Worm (Caenorhabditis elegans) whole organism, mixed stage, embryonic: ENCODE results near the gene T07G12.4.

Source experiments
- M03D4.4 ChIP-seq: sonication (generic microtip); optimal IDR thresholded peaks from 2 replicates; lab custom pipeline; 2017; ENCODE audit warnings: mild to moderate bottlenecking, missing genetic modification characterization, missing compliant biosample characterization
- bed-3 ChIP-seq: fragments of 200-800 bp; sonication (Bioruptor generic); optimal IDR thresholded peaks from 3 replicates; lab custom pipeline; 2018; ENCODE audit warnings: mild to moderate bottlenecking, missing genetic modification characterization, moderate library complexity, missing compliant biosample characterization
- blmp-1 ChIP-seq: fragments of 150-350 bp; optimal IDR thresholded peaks from 2 replicates; lab custom pipeline; 2014; ENCODE audit warnings: missing biosample characterization, missing genetic modification characterization
- ceh-39 ChIP-seq: fragments of 150-350 bp; optimal IDR thresholded peaks from 2 replicates; lab custom pipeline; 2014; ENCODE audit warnings: missing biosample characterization, missing genetic modification characterization
- ceh-43 ChIP-seq: fragments of 200-800 bp; sonication (Bioruptor generic); optimal IDR thresholded peaks from 2 replicates; lab custom pipeline; 2018; ENCODE audit warnings: mild to moderate bottlenecking, missing genetic modification characterization, moderate library complexity, missing compliant biosample characterization
- ceh-83 ChIP-seq: fragments of 200-800 bp; sonication (Bioruptor generic); optimal IDR thresholded peaks from 2 replicates; lab custom pipeline; 2018; ENCODE audit warnings: mild to moderate bottlenecking, missing genetic modification characterization, missing compliant biosample characterization
- ces-1 ChIP-seq: fragments of 150-350 bp; optimal IDR thresholded peaks from 2 replicates; lab custom pipeline; 2014; ENCODE audit warnings: missing biosample characterization, missing genetic modification reagents, missing genetic modification characterization
- cnd-1 ChIP-seq: fragments of 200-800 bp; sonication (Bioruptor generic); optimal IDR thresholded peaks from 2 replicates; lab custom pipeline; 2018; ENCODE audit warnings: mild to moderate bottlenecking, missing genetic modification characterization, missing compliant biosample characterization
- elt-1 ChIP-seq: sonication (generic microtip); optimal IDR thresholded peaks from 2 replicates; lab custom pipeline; 2017; ENCODE audit warnings: missing genetic modification characterization, mild to moderate bottlenecking, missing compliant biosample characterization, antibody characterized with exemption, moderate library complexity, borderline replicate concordance; ENCODE audit not compliant: insufficient read depth
- elt-3 ChIP-seq: fragments of 150-350 bp; optimal IDR thresholded peaks from 2 replicates; lab custom pipeline; 2014; ENCODE audit warnings: missing biosample characterization, missing genetic modification characterization
- flh-1 ChIP-seq: fragments of 200-800 bp; sonication (Bioruptor generic); optimal IDR thresholded peaks from 2 replicates; lab custom pipeline; 2018; ENCODE audit warnings: mild to moderate bottlenecking, missing genetic modification characterization, moderate library complexity, missing compliant biosample characterization
- ham-2 ChIP-seq: fragments of 200-800 bp; sonication (Bioruptor generic); optimal IDR thresholded peaks from 2 replicates; lab custom pipeline; 2018; ENCODE audit warnings: mild to moderate bottlenecking, missing genetic modification characterization, missing compliant biosample characterization
- hlh-1 ChIP-seq: fragments of 150-350 bp; optimal IDR thresholded peaks from 2 replicates; lab custom pipeline; 2014; ENCODE audit warnings: missing biosample characterization, missing genetic modification reagents, missing genetic modification characterization
- lin-13 ChIP-seq: fragments of 150-350 bp; optimal IDR thresholded peaks from 2 replicates; lab custom pipeline; 2014; ENCODE audit warnings: missing biosample characterization, missing genetic modification characterization
- lin-32 ChIP-seq: fragments of 200-800 bp; sonication (Bioruptor generic); optimal IDR thresholded peaks from 2 replicates; lab custom pipeline; 2018; ENCODE audit warnings: mild to moderate bottlenecking, missing genetic modification characterization, missing compliant biosample characterization
- lsy-2 ChIP-seq: fragments of 150-350 bp; optimal IDR thresholded peaks from 2 replicates; lab custom pipeline; 2014; ENCODE audit warnings: missing biosample characterization, missing genetic modification characterization
- mab-5 ChIP-seq: fragments of 150-350 bp; optimal IDR thresholded peaks from 2 replicates; lab custom pipeline; 2014; ENCODE audit warnings: missing biosample characterization, missing genetic modification characterization
- mep-1 ChIP-seq: fragments of 150-350 bp; optimal IDR thresholded peaks from 2 replicates; lab custom pipeline; 2017; ENCODE audit warnings: missing biosample characterization, missing genetic modification reagents, missing genetic modification characterization, inconsistent platforms
- mls-2 ChIP-seq: sonication (generic microtip); optimal IDR thresholded peaks from 2 replicates; lab custom pipeline; 2016; ENCODE audit warnings: mild to moderate bottlenecking, missing genetic modification characterization, moderate library complexity, missing compliant biosample characterization
- nhr-12 ChIP-seq: fragments of 150-350 bp; optimal IDR thresholded peaks from 2 replicates; lab custom pipeline; 2014; ENCODE audit warnings: missing biosample characterization, missing genetic modification characterization
- nhr-2 ChIP-seq: fragments of 150-350 bp; optimal IDR thresholded peaks from 2 replicates; lab custom pipeline; 2014; ENCODE audit warnings: missing biosample characterization, missing genetic modification characterization
- nhr-237 ChIP-seq: fragments of 150-350 bp; optimal IDR thresholded peaks from 2 replicates; lab custom pipeline; 2014; ENCODE audit warnings: missing biosample characterization, missing genetic modification characterization
- nhr-28 ChIP-seq: fragments of 150-350 bp; optimal IDR thresholded peaks from 2 replicates; lab custom pipeline; 2014; ENCODE audit warnings: missing biosample characterization, missing genetic modification characterization
- nhr-76 ChIP-seq: sonication (generic microtip); optimal IDR thresholded peaks from 2 replicates; lab custom pipeline; 2017; ENCODE audit warnings: missing biosample characterization, missing genetic modification characterization
- pha-4 ChIP-seq: fragments of 150-350 bp; optimal IDR thresholded peaks from 2 replicates; lab custom pipeline; 2018; ENCODE audit warnings: missing biosample characterization, missing genetic modification reagents, missing genetic modification characterization
- sem-2 ChIP-seq: fragments of 200-800 bp; sonication (Bioruptor generic); optimal IDR thresholded peaks from 2 replicates; lab custom pipeline; 2018; ENCODE audit warnings: mild to moderate bottlenecking, missing genetic modification characterization, missing compliant biosample characterization
- snpc-4 ChIP-seq: fragments of 150-350 bp; optimal IDR thresholded peaks from 2 replicates; lab custom pipeline; 2014; ENCODE audit warnings: missing biosample characterization, missing genetic modification characterization
- tbx-8 ChIP-seq: fragments of 200-800 bp; sonication (Bioruptor generic); optimal IDR thresholded peaks from 2 replicates; lab custom pipeline; 2018; ENCODE audit warnings: mild to moderate bottlenecking, missing genetic modification characterization, moderate library complexity, missing compliant biosample characterization
- unc-120 ChIP-seq: sonication (generic microtip); optimal IDR thresholded peaks from 2 replicates; lab custom pipeline; 2017; ENCODE audit warnings: missing genetic modification characterization, missing compliant biosample characterization; ENCODE audit not compliant: poor library complexity, severe bottlenecking
- unc-39 ChIP-seq: fragments of 150-350 bp; optimal IDR thresholded peaks from 2 replicates; lab custom pipeline; 2014; ENCODE audit warnings: missing biosample characterization, missing genetic modification characterization
- unc-62 ChIP-seq: fragments of 150-350 bp; optimal IDR thresholded peaks from 2 replicates; lab custom pipeline; 2014; ENCODE audit warnings: missing biosample characterization, missing genetic modification reagents, missing genetic modification characterization
- zip-8 ChIP-seq: fragments of 150-350 bp; optimal IDR thresholded peaks from 2 replicates; lab custom pipeline; 2014; ENCODE audit warnings: missing biosample characterization, missing genetic modification characterization

The T07G12.4 gene

ce11 chrIV:10542283-10542682 lies 3.8 kb upstream of the T07G12.4 start:
- TF ChIP-seq ceh-39 (no peak), unc-62 (no peak), elt-1 (tag; lab: Kevin White, UChicago) (no peak), blmp-1 (no peak), nhr-237 (tag; lab: Kevin White, UChicago) (no peak), mep-1 (tag; lab: Kevin White, UChicago) (no peak), elt-3 (tag; lab: Kevin White, UChicago) (no peak), mab-5 (tag; lab: Kevin White, UChicago) (no peak), bed-3 (GFP tag; lab: Kevin White, UChicago) (no peak), cnd-1 (tag; lab: Kevin White, UChicago) (no peak), hlh-1 (tag; lab: Kevin White, UChicago) (no peak), nhr-28 (tag; lab: Kevin White, UChicago) (no peak), snpc-4 (tag; lab: Kevin White, UChicago) (no peak), lin-13 (tag; lab: Kevin White, UChicago) (no peak), nhr-12 (tag; lab: Kevin White, UChicago) (no peak), tbx-8 (GFP tag; lab: Kevin White, UChicago) (no peak)
- TF ChIP-seq, all 35 proteins: peak for 0

DNA sequence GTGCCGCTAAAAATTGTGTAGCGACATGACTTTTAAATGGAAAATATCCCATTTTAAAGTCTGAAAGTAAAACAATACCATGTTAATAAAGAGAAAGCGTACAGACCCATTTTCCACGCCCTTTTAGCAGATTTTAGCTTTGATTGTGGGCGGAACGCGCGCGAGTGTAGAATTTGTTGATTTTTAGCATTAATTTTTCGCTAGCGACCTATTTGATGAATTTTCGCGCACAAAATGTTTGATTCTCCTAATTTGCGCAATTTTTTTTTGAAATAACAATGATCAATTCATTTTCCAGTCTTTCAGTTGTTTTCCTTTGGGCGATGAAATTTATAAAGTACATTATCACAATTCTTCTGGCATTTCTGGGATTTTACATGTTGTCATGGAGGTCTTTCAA lies 4.8 kb downstream of the T07G12.4 start, which contains the start of gene T07G12.3:
Gene T07G12.3 (plus strand): TSS at position 301 of the 400 bp plus-strand sequence.
- TF ChIP-seq mep-1 (tag; lab: Kevin White, UChicago): no peak
- TF ChIP-seq tbx-8 (GFP tag; lab: Kevin White, UChicago): no peak
- TF ChIP-seq bed-3 (GFP tag; lab: Kevin White, UChicago): no peak
- no peak for TF ChIP-seq lin-13 (tag; lab: Kevin White, UChicago)
- TF ChIP-seq ham-2 (GFP tag; lab: Kevin White, UChicago): no peak
- no peak for TF ChIP-seq lin-32 (GFP tag; lab: Kevin White, UChicago)

- TF ChIP-seq nhr-28 (tag; lab: Kevin White, UChicago) (no peak), pha-4 (tag; lab: Kevin White, UChicago) (no peak), blmp-1 (no peak), unc-62 (no peak), bed-3 (GFP tag; lab: Kevin White, UChicago) (no peak), flh-1 (GFP tag; lab: Kevin White, UChicago) (no peak), ceh-39 (no peak), ceh-83 (GFP tag; lab: Kevin White, UChicago) (no peak), nhr-76 (tag; lab: Kevin White, UChicago) (no peak), M03D4.4 (tag; lab: Kevin White, UChicago) (no peak), unc-39 (tag; lab: Kevin White, UChicago) (no peak), mls-2 (tag; lab: Kevin White, UChicago) (no peak), zip-8 (tag; lab: Kevin White, UChicago) (no peak), nhr-2 (no peak), lsy-2 (tag; lab: Kevin White, UChicago) (no peak), lin-32 (GFP tag; lab: Kevin White, UChicago) (no peak), mab-5 (tag; lab: Kevin White, UChicago) (no peak), sem-2 (no peak)
Observed at ce11 chrIV:10530648-10531047, 7.8 kb downstream of the T07G12.4 start, which contains the start of gene T07G12.2. Gene T07G12.2 (plus strand): TSS chrIV:10530709.

- no peak for TF ChIP-seq lin-32 (GFP tag; lab: Kevin White, UChicago)
- no peak for TF ChIP-seq snpc-4 (tag; lab: Kevin White, UChicago)
- TF ChIP-seq bed-3 (GFP tag; lab: Kevin White, UChicago): no peak
- TF ChIP-seq nhr-237 (tag; lab: Kevin White, UChicago): no peak
- no peak for TF ChIP-seq ceh-39
- TF ChIP-seq ham-2 (GFP tag; lab: Kevin White, UChicago): no peak
- TF ChIP-seq blmp-1: no peak
- TF ChIP-seq M03D4.4 (tag; lab: Kevin White, UChicago): no peak
- TF ChIP-seq ces-1 (GFP tag; lab: Kevin White, UChicago): no peak
- no peak for TF ChIP-seq ceh-43 (GFP tag; lab: Kevin White, UChicago)
- no peak for TF ChIP-seq nhr-28 (tag; lab: Kevin White, UChicago)
- no peak for TF ChIP-seq mls-2 (tag; lab: Kevin White, UChicago)
- TF ChIP-seq cnd-1 (tag; lab: Kevin White, UChicago): no peak
- no peak for TF ChIP-seq flh-1 (GFP tag; lab: Kevin White, UChicago)
- no peak for TF ChIP-seq unc-120 (tag; lab: Kevin White, UChicago)
- no peak for TF ChIP-seq unc-39 (tag; lab: Kevin White, UChicago)
Observed at ce11 chrIV:10524095-10524829, 14.2 kb downstream of the T07G12.4 start, which contains the start of gene C02F4.5. Gene C02F4.5 (minus strand): TSS chrIV:10524145.
